Worm (Caenorhabditis elegans): ENCODE results near the gene F20D6.12.

- no peak for TF ChIP-seq snpc-4 (tag; optimal IDR thresholded peaks at IDR 0.05)
- no peak for TF ChIP-seq skn-1 (tag; optimal IDR thresholded peaks at IDR 0.05)
- no peak for TF ChIP-seq nhr-25 (tag; optimal IDR thresholded peaks at IDR 0.05)
- TF ChIP-seq R02D3.7 (tag; optimal IDR thresholded peaks at IDR 0.05): no peak
- no peak for TF ChIP-seq nhr-23 (tag; optimal IDR thresholded peaks at IDR 0.05)
- no peak for TF ChIP-seq unc-62 (GFP tag; optimal IDR thresholded peaks at IDR 0.05)
- TF ChIP-seq blmp-1 (tag; optimal IDR thresholded peaks at IDR 0.05; ENCODE audit: insufficient read depth): no peak
- TF ChIP-seq elt-1 (tag; optimal IDR thresholded peaks at IDR 0.05): no peak
- no peak for TF ChIP-seq ztf-11 (tag; optimal IDR thresholded peaks at IDR 0.05)
- TF ChIP-seq sem-4 (tag; optimal IDR thresholded peaks at IDR 0.05): no peak
- TF ChIP-seq nhr-11 (tag; optimal IDR thresholded peaks at IDR 0.05): no peak
Measured at ce11 chrV:8195889-8196418, 6.0 kb upstream of the F20D6.12 start, which contains the start of gene F20D6.10.
